Worm (Caenorhabditis elegans): ENCODE measurements around the gene W03H9.1.

Gene W03H9.1

DNA sequence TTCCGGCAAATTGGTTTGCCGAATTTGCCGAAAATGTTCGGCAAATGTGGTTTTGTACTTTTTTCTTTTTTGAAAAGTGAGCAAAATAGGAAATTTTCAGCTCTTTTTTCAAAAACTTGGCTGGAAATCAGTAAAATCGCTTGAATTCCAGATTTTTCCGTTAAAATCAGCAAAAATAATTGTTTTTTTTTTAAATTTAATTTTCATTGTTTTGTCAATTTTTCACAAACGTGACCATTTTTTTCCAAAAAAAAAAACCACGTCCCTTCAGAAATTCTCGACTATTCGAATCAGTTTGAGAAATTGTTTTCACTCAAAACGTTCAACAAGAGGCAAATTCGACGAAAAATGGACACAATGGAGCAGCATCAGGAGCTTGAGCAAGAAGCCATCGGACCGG lies 12.4 kb downstream of the W03H9.1 start, which contains the start of gene K09E4.1:
K09E4.1 (plus strand) TSS at position 301 of the 400 bp plus-strand sequence.
- TF ChIP-seq fkh-6 (tag; optimal IDR thresholded peaks at IDR 0.05) (no peak), ceh-9 (tag; optimal IDR thresholded peaks at IDR 0.05) (no peak), elt-4 (tag; optimal IDR thresholded peaks at IDR 0.05) (no peak), nfya-1 (tag; optimal IDR thresholded peaks at IDR 0.05) (no peak), ahr-1 (tag; optimal IDR thresholded peaks at IDR 0.05) (no peak), odd-2 (tag; optimal IDR thresholded peaks at IDR 0.05) (no peak), eyg-1 (tag; optimal IDR thresholded peaks at IDR 0.05) (no peak), dve-1 (tag; optimal IDR thresholded peaks at IDR 0.05) (no peak), pha-4 (tag; optimal IDR thresholded peaks at IDR 0.05) (no peak), gmeb-2 (tag; optimal IDR thresholded peaks at IDR 0.05) (no peak), ztf-16 (tag; optimal IDR thresholded peaks at IDR 0.05) (no peak), K09A11.1 (tag; optimal IDR thresholded peaks at IDR 0.05; ENCODE audit: insufficient read depth) (no peak), ceh-22 (tag; optimal IDR thresholded peaks at IDR 0.05) (no peak), fax-1 (tag; optimal IDR thresholded peaks at IDR 0.05) (no peak), dmd-4 (tag; optimal IDR thresholded peaks at IDR 0.05; ENCODE audit: borderline replicate concordance) (no peak), lin-11 (tag; optimal IDR thresholded peaks at IDR 0.05) (no peak), hlh-6 (tag; optimal IDR thresholded peaks at IDR 0.05) (no peak), pha-2 (tag; optimal IDR thresholded peaks at IDR 0.05) (no peak)

DNA sequence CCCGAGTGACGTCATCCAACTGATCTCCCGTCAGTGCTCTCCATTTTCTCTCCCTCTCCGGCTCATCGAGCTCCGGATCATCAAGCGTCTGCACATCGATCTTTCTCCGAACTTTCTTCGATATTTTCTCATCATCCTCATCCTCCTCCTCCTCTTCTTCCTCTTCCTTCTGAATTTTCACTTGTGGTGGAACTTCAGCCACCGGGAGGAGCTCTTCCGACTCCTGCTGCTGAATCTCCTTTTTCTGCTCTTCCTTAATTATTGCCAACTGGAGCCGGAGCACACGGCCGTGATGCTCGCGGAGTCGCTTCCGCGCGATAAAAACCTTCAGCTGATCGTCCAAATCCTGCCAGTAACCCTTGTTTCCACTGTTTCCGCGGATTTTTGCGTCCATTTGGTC lies 13.6 kb downstream of the W03H9.1 start:
- TF ChIP-seq hlh-30 (tag; optimal IDR thresholded peaks at IDR 0.05; ENCODE audit: insufficient read depth) (no peak), odd-2 (tag; optimal IDR thresholded peaks at IDR 0.05) (no peak), ceh-31 (tag; optimal IDR thresholded peaks at IDR 0.05) (no peak), zip-5 (tag; optimal IDR thresholded peaks at IDR 0.05) (no peak), elt-2 (tag; optimal IDR thresholded peaks at IDR 0.05) (no peak)

- no peak for TF ChIP-seq pros-1 (tag; optimal IDR thresholded peaks at IDR 0.05)
- no peak for TF ChIP-seq hlh-15 (tag; optimal IDR thresholded peaks at IDR 0.05)
- TF ChIP-seq gmeb-2 (tag; optimal IDR thresholded peaks at IDR 0.05) = no peak
- TF ChIP-seq ceh-6 (GFP tag; optimal IDR thresholded peaks at IDR 0.05) = no peak
- TF ChIP-seq sox-4 (tag; optimal IDR thresholded peaks at IDR 0.05) = no peak
- TF ChIP-seq hlh-6 (tag; optimal IDR thresholded peaks at IDR 0.05) = no peak
- TF ChIP-seq nfya-1 (tag; optimal IDR thresholded peaks at IDR 0.05) = no peak
- TF ChIP-seq ceh-48 (tag; optimal IDR thresholded peaks at IDR 0.05) = no peak
- TF ChIP-seq tbx-2 (tag; optimal IDR thresholded peaks at IDR 0.05) = no peak
- no peak for TF ChIP-seq unc-3 (GFP tag; conservative IDR thresholded peaks at IDR 0.05)
- TF ChIP-seq unc-3 (tag; optimal IDR thresholded peaks at IDR 0.05) = no peak
- TF ChIP-seq unc-55 (GFP tag; optimal IDR thresholded peaks at IDR 0.05) = no peak
- TF ChIP-seq hlh-13 (GFP tag; optimal IDR thresholded peaks at IDR 0.05) = no peak
- TF ChIP-seq hlh-8 (tag; optimal IDR thresholded peaks at IDR 0.05) = no peak
- TF ChIP-seq fkh-10 (GFP tag; optimal IDR thresholded peaks at IDR 0.05) = no peak
- no peak for TF ChIP-seq lim-6 (tag; optimal IDR thresholded peaks at IDR 0.05)
- no peak for TF ChIP-seq ttx-3 (tag; optimal IDR thresholded peaks at IDR 0.05)
- TF ChIP-seq mec-3 (tag; optimal IDR thresholded peaks at IDR 0.05; ENCODE audit: borderline replicate concordance) = no peak
- TF ChIP-seq eyg-1 (tag; optimal IDR thresholded peaks at IDR 0.05) = no peak
- TF ChIP-seq hlh-30 (tag; optimal IDR thresholded peaks at IDR 0.05; ENCODE audit: insufficient read depth) = no peak
- TF ChIP-seq ceh-24 (tag; optimal IDR thresholded peaks at IDR 0.05) = no peak
Measured at ce11 chrII:14132733-14133132, 17.2 kb downstream of the W03H9.1 start, which contains the start of gene algn-3. TSS of gene algn-3 (minus strand) at chrII:14132833.

DNA sequence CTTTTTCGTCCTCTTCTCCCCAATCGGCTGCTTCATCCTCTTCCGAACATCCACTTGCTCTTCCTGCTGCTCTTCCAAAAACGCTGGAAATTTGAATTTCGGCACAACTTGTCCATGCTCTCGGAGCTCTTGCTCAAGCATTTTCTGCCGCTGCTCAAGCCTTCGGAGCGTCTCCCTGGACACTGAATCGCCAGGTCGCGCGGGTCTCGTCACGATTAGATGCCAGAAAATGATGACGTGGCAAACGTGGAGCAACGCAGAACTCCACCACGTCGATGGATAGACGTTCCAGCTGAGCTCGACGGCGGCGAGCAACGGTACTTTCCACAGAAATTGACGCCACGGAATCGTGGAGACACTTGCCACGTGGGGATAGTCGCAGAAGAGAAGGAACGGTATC lies 20.7 kb downstream of the W03H9.1 start:
- peak; percentile 73 for TF ChIP-seq elt-4 (tag; optimal IDR thresholded peaks at IDR 0.05)
- TF ChIP-seq elt-2 (tag; optimal IDR thresholded peaks at IDR 0.05) = no peak
- no peak for TF ChIP-seq hlh-15 (tag; optimal IDR thresholded peaks at IDR 0.05)
- TF ChIP-seq sox-2 (GFP tag; IDR thresholded peaks at IDR 0.05) = no peak
- no peak for TF ChIP-seq nhr-232 (tag; optimal IDR thresholded peaks at IDR 0.05)
- no peak for TF ChIP-seq fax-1 (tag; optimal IDR thresholded peaks at IDR 0.05)
- TF ChIP-seq rnt-1 (tag; optimal IDR thresholded peaks at IDR 0.05) = no peak
- TF ChIP-seq T23F11.4 (GFP tag; optimal IDR thresholded peaks at IDR 0.05) = no peak
- no peak for TF ChIP-seq nfya-1 (tag; optimal IDR thresholded peaks at IDR 0.05)
